Fruit fly (Drosophila melanogaster) whole organism, pupa: ENCODE measurements around the gene Abcd1.

Experiments used
- CG10348 ChIP-seq: fragments of 200-800 bp; sonication (Bioruptor generic); IDR thresholded peaks from 2 replicates; pipeline ENCODE4 v1.3.6; 2022; ENCODE audit warnings: missing biosample characterization, missing genetic modification characterization
- CG12605 ChIP-seq: fragments of 200-800 bp; sonication (Bioruptor generic); IDR thresholded peaks from 2 replicates; pipeline ENCODE4 v1.3.6; 2022; ENCODE audit warnings: missing biosample characterization, missing genetic modification characterization
- CG8159 ChIP-seq: fragments of 200-800 bp; sonication (Bioruptor generic); optimal IDR thresholded peaks from 3 replicates; lab custom pipeline; 2018; ENCODE audit warnings: missing biosample characterization, mild to moderate bottlenecking, missing genetic modification characterization, moderate library complexity
- Snoo ChIP-seq: fragments of 200-800 bp; sonication (Bioruptor generic); optimal IDR thresholded peaks from 3 replicates; lab custom pipeline; 2017; ENCODE audit warnings: missing biosample characterization, mild to moderate bottlenecking, missing genetic modification characterization, inconsistent platforms

DNA sequence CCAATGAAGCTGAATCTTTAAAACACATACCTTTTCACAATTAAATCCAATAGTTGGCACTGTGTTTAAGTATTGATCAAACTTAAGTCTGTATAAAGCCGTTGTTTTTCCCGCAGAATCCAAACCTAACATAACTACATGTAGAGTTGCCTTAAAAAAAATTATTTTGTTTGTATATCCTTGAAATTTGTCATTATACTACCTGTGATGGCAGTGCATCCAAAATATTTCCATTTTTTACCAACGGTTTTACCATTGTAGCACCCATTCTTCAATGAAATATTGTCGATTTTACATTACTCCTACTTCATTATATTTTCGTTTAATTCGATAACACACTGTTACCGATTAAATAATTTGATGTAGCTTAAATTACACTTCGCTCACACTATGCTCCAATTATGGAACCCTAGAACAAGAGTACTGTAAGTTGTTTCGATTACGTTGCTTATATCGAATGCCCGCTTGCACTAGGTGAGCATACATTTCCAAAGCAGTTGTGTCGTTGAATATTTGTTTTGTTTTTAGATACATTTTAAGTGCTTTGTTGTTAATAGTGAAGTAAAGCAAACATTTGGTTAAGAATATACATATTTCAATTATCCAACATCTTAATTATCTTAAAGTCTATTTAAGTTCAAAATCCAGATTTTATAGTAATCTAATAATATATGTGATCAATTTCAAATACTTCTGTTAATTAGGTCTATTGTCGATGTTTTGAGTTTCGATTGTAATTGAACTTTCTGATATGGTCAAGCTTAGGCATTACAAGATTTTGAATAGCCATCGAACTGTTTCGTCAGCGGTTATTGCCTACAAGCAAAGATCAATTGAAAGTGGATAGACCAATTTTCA lies 14.3 kb downstream of the Abcd1 start, which contains the start of gene Arl4:
- TF ChIP-seq Snoo (tag; lab: Kevin White, UChicago) (peak; percentile 37), CG12605 (GFP tag; lab: Robert Waterston, UW) (no peak), CG8159 (no peak), CG10348 (no peak)
